Fruit fly (Drosophila melanogaster) whole organism, embryonic: ENCODE measurements around the gene CG15431.

Source experiments
- Atf-2 ChIP-seq: fragments of 200-800 bp; sonication (Bioruptor generic); optimal IDR thresholded peaks from 2 replicates; lab custom pipeline; 2016; ENCODE audit warnings: missing biosample characterization, missing genetic modification characterization
- CG10321 ChIP-seq: fragments of 200-800 bp; sonication (Bioruptor generic); IDR thresholded peaks from 2 replicates; pipeline ENCODE4 v1.3.6; 2022; ENCODE audit warnings: missing biosample characterization, missing genetic modification characterization
- CG10366 ChIP-seq: fragments of 200-800 bp; sonication (Bioruptor generic); IDR thresholded peaks from 2 replicates; pipeline ENCODE4 v1.3.6; 2022; ENCODE audit warnings: missing biosample characterization, missing genetic modification characterization
- CG11696 ChIP-seq: fragments of 200-800 bp; sonication (Bioruptor generic); IDR thresholded peaks from 2 replicates; pipeline ENCODE4 v1.3.6; 2022; ENCODE audit warnings: missing biosample characterization, missing genetic modification characterization
- CG15601 ChIP-seq: fragments of 200-800 bp; sonication (Bioruptor generic); optimal IDR thresholded peaks from 3 replicates; lab custom pipeline; 2019; ENCODE audit warnings: missing biosample characterization, mild to moderate bottlenecking, missing genetic modification characterization, moderate library complexity
- CG15696 ChIP-seq: fragments of 200-800 bp; sonication (Bioruptor generic); optimal IDR thresholded peaks from 2 replicates; lab custom pipeline; 2019; ENCODE audit warnings: missing biosample characterization, mild to moderate bottlenecking, missing genetic modification characterization, moderate library complexity
- CG17829 ChIP-seq: fragments of 200-800 bp; optimal IDR thresholded peaks from 2 replicates; lab custom pipeline; 2019; ENCODE audit warnings: missing biosample characterization, mild to moderate bottlenecking, missing genetic modification characterization, moderate library complexity
- CG1792 ChIP-seq: fragments of 200-800 bp; sonication (Bioruptor generic); optimal IDR thresholded peaks from 2 replicates; lab custom pipeline; 2016; ENCODE audit warnings: missing biosample characterization, missing genetic modification characterization
- CG2875 ChIP-seq: fragments of 200-800 bp; sonication (Bioruptor generic); optimal IDR thresholded peaks from 2 replicates; lab custom pipeline; 2017; ENCODE audit warnings: missing biosample characterization, mild to moderate bottlenecking, missing genetic modification characterization, missing genetic modification reagents
- CG30431 ChIP-seq: fragments of 200-800 bp; sonication (Bioruptor generic); optimal IDR thresholded peaks from 2 replicates; lab custom pipeline; 2017; ENCODE audit warnings: missing biosample characterization, missing genetic modification characterization
- CG33557 ChIP-seq: fragments of 200-800 bp; sonication (Bioruptor generic); optimal IDR thresholded peaks from 2 replicates; lab custom pipeline; 2019; ENCODE audit warnings: missing biosample characterization, mild to moderate bottlenecking, missing genetic modification characterization, moderate library complexity
- CG6272 ChIP-seq: fragments of 200-800 bp; sonication (Bioruptor generic); IDR thresholded peaks from 2 replicates; pipeline ENCODE4 v1.3.6; 2022; ENCODE audit warnings: missing biosample characterization, missing genetic modification characterization
- CG6654 ChIP-seq: fragments of 200-800 bp; sonication (Bioruptor generic); optimal IDR thresholded peaks from 2 replicates; lab custom pipeline; 2017; ENCODE audit warnings: missing biosample characterization, mild to moderate bottlenecking, missing genetic modification characterization
- CG7271 ChIP-seq: fragments of 200-800 bp; sonication (Bioruptor generic); optimal IDR thresholded peaks from 2 replicates; lab custom pipeline; 2018; ENCODE audit warnings: missing biosample characterization, mild to moderate bottlenecking, missing genetic modification characterization, moderate library complexity
- CG7745 ChIP-seq: fragments of 200-800 bp; sonication (Bioruptor generic); optimal IDR thresholded peaks from 2 replicates; lab custom pipeline; 2018; ENCODE audit warnings: missing biosample characterization, mild to moderate bottlenecking, missing genetic modification characterization, moderate library complexity
- CG8281 ChIP-seq: fragments of 200-800 bp; sonication (Bioruptor generic); optimal IDR thresholded peaks from 2 replicates; lab custom pipeline; 2018; ENCODE audit warnings: missing biosample characterization, mild to moderate bottlenecking, missing genetic modification characterization, moderate library complexity
- CG9609 ChIP-seq: fragments of 200-800 bp; sonication (Bioruptor generic); optimal IDR thresholded peaks from 3 replicates; lab custom pipeline; 2016; ENCODE audit warnings: missing biosample characterization, missing genetic modification characterization
- CG9727 ChIP-seq: fragments of 200-800 bp; sonication (Bioruptor generic); optimal IDR thresholded peaks from 3 replicates; lab custom pipeline; 2017; ENCODE audit warnings: missing biosample characterization, mild to moderate bottlenecking, missing genetic modification characterization
- CG9797 ChIP-seq: fragments of 200-800 bp; sonication (Bioruptor generic); optimal IDR thresholded peaks from 3 replicates; lab custom pipeline; 2018; ENCODE audit warnings: missing biosample characterization, mild to moderate bottlenecking, missing genetic modification characterization
- CoRest ChIP-seq: fragments of 200-800 bp; sonication (Bioruptor generic); optimal IDR thresholded peaks from 3 replicates; lab custom pipeline; 2018; ENCODE audit warnings: missing biosample characterization, mild to moderate bottlenecking, missing genetic modification characterization, moderate library complexity
- Deaf1 ChIP-seq: fragments of 200-800 bp; optimal IDR thresholded peaks from 3 replicates; lab custom pipeline; 2019; ENCODE audit warnings: missing biosample characterization, mild to moderate bottlenecking, missing genetic modification characterization, moderate library complexity
- HLH4C ChIP-seq: fragments of 200-800 bp; sonication (Bioruptor generic); IDR thresholded peaks from 3 replicates; pipeline ENCODE4 v1.3.6; 2022; ENCODE audit warnings: missing biosample characterization, missing genetic modification characterization; ENCODE audit not compliant: partially characterized antibody
- Hmx ChIP-seq: fragments of 200-800 bp; sonication (Bioruptor generic); optimal IDR thresholded peaks from 2 replicates; lab custom pipeline; 2016; ENCODE audit warnings: missing biosample characterization, missing genetic modification characterization
- Mad ChIP-seq: fragments of 200-800 bp; sonication (Bioruptor generic); optimal IDR thresholded peaks from 2 replicates; lab custom pipeline; 2016; ENCODE audit warnings: missing biosample characterization, missing genetic modification characterization
- Mes4 ChIP-seq: fragments of 200-800 bp; sonication (Bioruptor generic); optimal IDR thresholded peaks from 2 replicates; lab custom pipeline; 2016; ENCODE audit warnings: missing biosample characterization, missing genetic modification characterization
- Nf-YB ChIP-seq: fragments of 200-800 bp; sonication (Bioruptor generic); optimal IDR thresholded peaks from 3 replicates; lab custom pipeline; 2019; ENCODE audit warnings: missing biosample characterization, mild to moderate bottlenecking, missing genetic modification characterization, moderate library complexity
- Oli ChIP-seq: fragments of 200-800 bp; sonication (Bioruptor generic); optimal IDR thresholded peaks from 2 replicates; lab custom pipeline; 2018; ENCODE audit warnings: missing biosample characterization, mild to moderate bottlenecking, missing genetic modification characterization, moderate library complexity
- Optix ChIP-seq: fragments of 200-800 bp; sonication (Bioruptor generic); IDR thresholded peaks from 3 replicates; pipeline ENCODE4 v1.3.6; 2022; ENCODE audit warnings: missing biosample characterization, missing genetic modification characterization
- Scr ChIP-seq: fragments of 200-800 bp; sonication (Bioruptor generic); IDR thresholded peaks from 2 replicates; pipeline ENCODE4 v1.3.6; 2022; ENCODE audit warnings: missing biosample characterization, missing genetic modification characterization; ENCODE audit not compliant: partially characterized antibody
- Sox100B ChIP-seq: fragments of 200-800 bp; sonication (Bioruptor generic); optimal IDR thresholded peaks from 3 replicates; lab custom pipeline; 2018; ENCODE audit warnings: missing biosample characterization, mild to moderate bottlenecking, missing genetic modification characterization
- TFAM ChIP-seq: fragments of 200-800 bp; sonication (Bioruptor generic); optimal IDR thresholded peaks from 2 replicates; lab custom pipeline; 2017; ENCODE audit warnings: missing biosample characterization, missing genetic modification characterization, inconsistent platforms
- Xrp1 ChIP-seq: fragments of 200-800 bp; sonication (Bioruptor generic); IDR thresholded peaks from 2 replicates; pipeline ENCODE4 v1.3.6; 2022; ENCODE audit warnings: missing biosample characterization, missing genetic modification characterization
- az2 ChIP-seq: fragments of 200-800 bp; sonication (Bioruptor generic); optimal IDR thresholded peaks from 3 replicates; lab custom pipeline; 2016; ENCODE audit warnings: missing biosample characterization, missing genetic modification characterization
- bcd ChIP-seq: fragments of 200-800 bp; sonication (Bioruptor generic); optimal IDR thresholded peaks from 2 replicates; lab custom pipeline; 2017; ENCODE audit warnings: missing biosample characterization, mild to moderate bottlenecking, missing genetic modification characterization
- cas ChIP-seq: fragments of 200-800 bp; sonication (Bioruptor generic); IDR thresholded peaks from 2 replicates; pipeline ENCODE4 v1.3.6; 2022; ENCODE audit warnings: missing biosample characterization, missing genetic modification characterization
- chn ChIP-seq: fragments of 200-800 bp; sonication (Bioruptor generic); optimal IDR thresholded peaks from 2 replicates; lab custom pipeline; 2016; ENCODE audit warnings: missing biosample characterization, missing genetic modification characterization
- disco-r ChIP-seq: fragments of 200-800 bp; sonication (Bioruptor generic); optimal IDR thresholded peaks from 2 replicates; lab custom pipeline; 2016; ENCODE audit warnings: missing biosample characterization, missing genetic modification characterization
- emc ChIP-seq: fragments of 200-800 bp; sonication (Bioruptor generic); optimal IDR thresholded peaks from 2 replicates; lab custom pipeline; 2016; ENCODE audit warnings: missing biosample characterization, missing genetic modification characterization
- en ChIP-seq: fragments of 200-800 bp; sonication (Bioruptor generic); optimal IDR thresholded peaks from 2 replicates; lab custom pipeline; 2016; ENCODE audit warnings: missing biosample characterization, missing genetic modification characterization
- fd96Cb ChIP-seq: fragments of 200-800 bp; sonication (Bioruptor generic); optimal IDR thresholded peaks from 2 replicates; lab custom pipeline; 2018; ENCODE audit warnings: missing biosample characterization, mild to moderate bottlenecking, missing genetic modification characterization, moderate library complexity
- her ChIP-seq: fragments of 200-800 bp; sonication (Bioruptor generic); optimal IDR thresholded peaks from 2 replicates; lab custom pipeline; 2016; ENCODE audit warnings: missing biosample characterization, missing genetic modification characterization
- mirr ChIP-seq: fragments of 200-800 bp; sonication (Bioruptor generic); optimal IDR thresholded peaks from 3 replicates; lab custom pipeline; 2018; ENCODE audit warnings: missing biosample characterization, mild to moderate bottlenecking, missing genetic modification characterization
- odd ChIP-seq: fragments of 200-800 bp; sonication (Bioruptor generic); optimal IDR thresholded peaks from 2 replicates; lab custom pipeline; 2017; ENCODE audit warnings: missing biosample characterization, mild to moderate bottlenecking, missing genetic modification characterization
- onecut ChIP-seq: fragments of 200-800 bp; sonication (Bioruptor generic); IDR thresholded peaks from 2 replicates; pipeline ENCODE4 v1.3.6; 2022; ENCODE audit warnings: missing biosample characterization, missing genetic modification characterization
- p53 ChIP-seq: fragments of 200-800 bp; sonication (Bioruptor generic); optimal IDR thresholded peaks from 2 replicates; lab custom pipeline; 2016; ENCODE audit warnings: missing biosample characterization, missing genetic modification characterization
- prd ChIP-seq, 3 experiments: fragments of >200 bp in 2 of 3; fragments of 200-800 bp in 1 of 3; sonication (Bioruptor generic) in 1 of 3; optimal IDR thresholded peaks in 2 of 3; IDR thresholded peaks in 1 of 3; 2 replicates in 2 of 3; 3 replicates in 1 of 3; pipeline versions ENCODE4 v1.3.6 to Lab custom; 2017 to 2022; ENCODE audit warnings: missing biosample characterization in 1 of 3, missing genetic modification characterization in 1 of 3
- pros ChIP-seq: fragments of 200-800 bp; sonication (Bioruptor generic); optimal IDR thresholded peaks from 3 replicates; lab custom pipeline; 2019; ENCODE audit warnings: missing biosample characterization, mild to moderate bottlenecking, missing genetic modification characterization, moderate library complexity
- rib ChIP-seq: fragments of 200-800 bp; sonication (Bioruptor generic); IDR thresholded peaks from 2 replicates; pipeline ENCODE4 v1.3.6; 2022; ENCODE audit warnings: missing biosample characterization, missing genetic modification characterization
- sim ChIP-seq: fragments of 200-800 bp; sonication (Bioruptor generic); IDR thresholded peaks from 2 replicates; pipeline ENCODE4 v1.3.6; 2022; ENCODE audit warnings: missing biosample characterization, missing genetic modification characterization
- tin ChIP-seq: fragments of 200-800 bp; sonication (Bioruptor generic); optimal IDR thresholded peaks from 3 replicates; lab custom pipeline; 2016; ENCODE audit warnings: missing biosample characterization, missing genetic modification characterization
- usp ChIP-seq: fragments of >200 bp; optimal IDR thresholded peaks from 2 replicates; lab custom pipeline; 2017; ENCODE audit warnings: missing biosample characterization, missing genetic modification characterization
- zen2 ChIP-seq: fragments of 200-800 bp; sonication (Bioruptor generic); IDR thresholded peaks from 3 replicates; pipeline ENCODE4 v1.3.6; 2022; ENCODE audit warnings: missing biosample characterization, missing genetic modification characterization; ENCODE audit not compliant: partially characterized antibody

CG15431 gene

DNA sequence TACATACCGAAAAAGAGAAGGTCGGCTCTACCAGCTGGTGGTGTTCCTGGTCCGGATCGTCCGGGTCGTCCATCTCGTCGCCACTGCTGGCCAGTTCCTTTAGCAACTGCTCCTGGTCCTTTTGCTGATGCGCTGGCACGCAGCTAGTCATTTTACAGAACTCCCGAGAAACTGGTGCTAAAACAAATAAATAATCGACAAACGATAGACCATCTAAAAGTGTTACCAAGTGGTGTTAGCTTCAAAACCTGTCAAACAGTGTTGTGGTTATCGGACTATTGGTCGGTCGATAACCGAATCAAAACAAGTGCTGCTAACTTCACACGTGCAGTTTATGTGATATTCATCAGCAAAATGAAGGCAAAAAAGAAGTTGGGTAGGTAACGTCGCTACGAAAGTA lies 3.4 kb upstream of the CG15431 start, which contains the start of the genes morgue and Elp3 (continued):
- TF ChIP-seq odd (GFP tag; lab: Kevin White, UChicago) (no peak), CG7745 (no peak), usp (GFP tag; lab: Kevin White, UChicago) (no peak), sim (GFP tag; lab: Robert Waterston, UW) (no peak), CG9609 (GFP tag; lab: Kevin White, UChicago) (no peak), Scr (peak; percentile 70), en (GFP tag; lab: Kevin White, UChicago) (no peak), CG15601 (tag; lab: Kevin White, UChicago) (no peak), Oli (tag; lab: Kevin White, UChicago) (no peak), CG6272 (GFP tag; lab: Robert Waterston, UW) (no peak), Xrp1 (GFP tag; lab: Robert Waterston, UW) (0 out of 2 replicates have a peak, but pooled peaks have one; percentile 6), rib (GFP tag; lab: Robert Waterston, UW) (no peak), mirr (GFP tag; lab: Kevin White, UChicago) (peak; percentile 14), disco-r (no peak), p53 (GFP tag; lab: Kevin White, UChicago) (no peak), HLH4C (GFP tag; lab: Robert Waterston, UW) (peak; percentile 87), CG1792 (GFP tag; lab: Kevin White, UChicago) (no peak), bcd (GFP tag; lab: Kevin White, UChicago) (no peak), CG30431 (GFP tag; lab: Kevin White, UChicago) (no peak), CG7271 (tag; lab: Kevin White, UChicago) (no peak), cas (GFP tag; lab: Robert Waterston, UW) (no peak), CoRest (tag; lab: Kevin White, UChicago) (no peak), Atf-2 (GFP tag; lab: Kevin White, UChicago) (no peak), CG15696 (no peak), CG33557 (GFP tag; lab: Kevin White, UChicago) (no peak), CG11696 (no peak), fd96Cb (tag; lab: Kevin White, UChicago) (no peak), CG9797 (GFP tag; lab: Kevin White, UChicago) (peak; percentile 71), emc (GFP tag; lab: Kevin White, UChicago) (no peak), CG9727 (GFP tag; lab: Kevin White, UChicago) (no peak), CG10321 (no peak), CG8281 (no peak), Mes4 (GFP tag; lab: Kevin White, UChicago) (no peak), Mad (GFP tag; lab: Kevin White, UChicago) (no peak), tin (GFP tag; lab: Kevin White, UChicago) (no peak), CG17829 (tag; lab: Kevin White, UChicago) (peak; percentile 49), prd (optimal IDR thresholded peaks at IDR 0.05; lab: Kevin White, UChicago) (no peak), prd (GFP tag; IDR thresholded peaks at IDR 0.05; lab: Robert Waterston, UW) (no peak), Sox100B (GFP tag; lab: Kevin White, UChicago) (no peak), zen2 (GFP tag; lab: Robert Waterston, UW) (peak; percentile 79), CG6654 (GFP tag; lab: Kevin White, UChicago) (no peak), Deaf1 (tag; lab: Kevin White, UChicago) (no peak), pros (GFP tag; lab: Kevin White, UChicago) (no peak), Hmx (GFP tag; lab: Kevin White, UChicago) (no peak), Nf-YB (GFP tag; lab: Kevin White, UChicago) (no peak), Optix (no peak), her (no peak), onecut (GFP tag; lab: Robert Waterston, UW) (peak; percentile 45), CG10366 (GFP tag; lab: Robert Waterston, UW) (no peak), TFAM (GFP tag; lab: Kevin White, UChicago) (no peak), chn (GFP tag; lab: Kevin White, UChicago) (no peak), CG2875 (GFP tag; lab: Kevin White, UChicago) (no peak), az2 (GFP tag; lab: Kevin White, UChicago) (no peak)
